Worm (Caenorhabditis elegans) whole organism, midembryonic: ENCODE data around the gene osm-3.
A peak's percentile ranks its signal among the peaks of the same experiment; 100 is the strongest.

Source experiments
- T22C8.4 ChIP-seq: fragments of 200-800 bp; sonication (Bioruptor generic); IDR thresholded peaks from 2 replicates; pipeline ENCODE4 v1.3.6; 2022; ENCODE audit warnings: missing genetic modification characterization, missing compliant biosample characterization
- cog-1 ChIP-seq: sonication (generic microtip); optimal IDR thresholded peaks from 2 replicates; lab custom pipeline; 2016; ENCODE audit warnings: missing genetic modification characterization, missing compliant biosample characterization
- flt-1 ChIP-seq: fragments of 200-800 bp; sonication (Bioruptor generic); IDR thresholded peaks from 2 replicates; pipeline ENCODE4 v1.3.6; 2022; ENCODE audit warnings: missing genetic modification characterization, missing compliant biosample characterization
- klf-2 ChIP-seq: fragments of 200-800 bp; sonication (Bioruptor generic); conservative IDR thresholded peaks from 2 replicates; pipeline ENCODE4 v1.3.6; 2022; ENCODE audit warnings: missing genetic modification reagents, missing genetic modification characterization, missing compliant biosample characterization
- med-1 ChIP-seq: sonication (generic microtip); optimal IDR thresholded peaks from 2 replicates; lab custom pipeline; 2017; ENCODE audit warnings: missing genetic modification characterization, mild to moderate bottlenecking, missing compliant biosample characterization, antibody characterized with exemption, missing genetic modification reagents; ENCODE audit not compliant: insufficient read depth
- ref-1 ChIP-seq: fragments of 200-800 bp; sonication (Bioruptor generic); conservative IDR thresholded peaks from 2 replicates; pipeline ENCODE4 v1.3.6; 2022; ENCODE audit warnings: missing genetic modification reagents, missing genetic modification characterization, missing compliant biosample characterization
- tab-1 ChIP-seq: fragments of 200-800 bp; sonication (Bioruptor generic); IDR thresholded peaks from 2 replicates; pipeline ENCODE4 v1.3.6; 2022; ENCODE audit warnings: missing genetic modification characterization, missing compliant biosample characterization
- ztf-23 ChIP-seq: fragments of 200-800 bp; sonication (Bioruptor generic); IDR thresholded peaks from 2 replicates; pipeline ENCODE4 v1.3.6; 2022; ENCODE audit warnings: missing genetic modification reagents, missing genetic modification characterization, missing compliant biosample characterization
- ztf-29 ChIP-seq: fragments of 200-800 bp; sonication (Bioruptor generic); IDR thresholded peaks from 2 replicates; pipeline ENCODE4 v1.3.6; 2022; ENCODE audit warnings: missing genetic modification reagents, missing genetic modification characterization, missing compliant biosample characterization

osm-3 gene

DNA sequence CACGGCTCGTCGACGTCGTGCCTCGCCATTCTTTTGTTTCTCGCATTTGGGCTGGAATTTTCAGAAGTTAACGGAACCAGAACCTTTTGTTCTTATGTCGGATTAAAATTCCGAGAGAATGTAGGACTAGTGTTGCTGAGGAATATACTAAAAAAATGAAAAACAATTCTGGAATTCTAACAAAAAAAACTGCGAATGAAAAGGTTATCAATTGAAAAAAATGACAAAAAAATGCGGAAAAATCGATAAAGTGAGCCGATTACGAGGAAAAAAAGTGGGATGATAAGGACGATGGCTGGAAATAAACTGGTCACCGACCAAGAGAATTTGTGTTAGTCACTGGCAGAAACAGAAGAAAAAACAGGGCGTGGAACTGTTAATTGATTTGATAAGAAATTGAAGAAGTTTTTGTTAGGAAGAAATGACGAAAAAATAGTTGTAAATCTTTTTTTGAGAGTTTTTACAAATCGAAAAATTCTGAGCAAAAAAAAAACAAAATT is 18.5 kb upstream of the osm-3 start, which contains the start of gene bris-1:
bris-1 (minus strand) TSS at position 51 of the 500 bp plus-strand sequence.
- TF ChIP-seq tab-1 (GFP tag; lab: Robert Waterston, UW) = no peak
- TF ChIP-seq ztf-23 (GFP tag; lab: Robert Waterston, UW) = no peak
- TF ChIP-seq flt-1 (GFP tag; lab: Robert Waterston, UW) = no peak
- no peak for TF ChIP-seq ref-1 (GFP tag; lab: Robert Waterston, UW)
- TF ChIP-seq T22C8.4 = no peak
- TF ChIP-seq klf-2 (GFP tag; lab: Robert Waterston, UW) = no peak
- no peak for TF ChIP-seq cog-1 (tag; lab: Kevin White, UChicago)
- no peak for TF ChIP-seq med-1 (GFP tag; lab: Kevin White, UChicago)
- no peak for TF ChIP-seq ztf-29 (GFP tag; lab: Robert Waterston, UW)

DNA sequence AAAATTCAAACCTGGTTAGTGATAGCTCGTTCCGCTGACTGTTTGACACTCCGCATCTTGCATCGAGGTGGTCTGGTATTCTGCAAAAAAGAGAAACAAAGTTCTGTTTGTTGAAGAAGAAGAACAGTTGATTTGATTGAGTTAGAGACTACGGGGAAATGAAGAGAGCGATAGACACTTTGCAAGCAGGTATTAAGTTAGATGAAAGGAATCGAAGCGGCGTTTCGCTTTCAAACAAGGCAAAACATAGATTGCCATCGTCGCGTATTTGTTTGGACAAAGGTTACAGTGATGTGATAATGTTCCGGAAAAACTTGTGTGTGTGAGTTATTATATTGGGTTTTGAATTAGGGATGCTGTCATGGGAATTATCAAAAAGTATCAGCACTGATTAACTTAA is 16.4 kb upstream of the osm-3 start:
- no peak for TF ChIP-seq flt-1 (GFP tag; lab: Robert Waterston, UW)
- no peak for TF ChIP-seq T22C8.4
- no peak for TF ChIP-seq tab-1 (GFP tag; lab: Robert Waterston, UW)

DNA sequence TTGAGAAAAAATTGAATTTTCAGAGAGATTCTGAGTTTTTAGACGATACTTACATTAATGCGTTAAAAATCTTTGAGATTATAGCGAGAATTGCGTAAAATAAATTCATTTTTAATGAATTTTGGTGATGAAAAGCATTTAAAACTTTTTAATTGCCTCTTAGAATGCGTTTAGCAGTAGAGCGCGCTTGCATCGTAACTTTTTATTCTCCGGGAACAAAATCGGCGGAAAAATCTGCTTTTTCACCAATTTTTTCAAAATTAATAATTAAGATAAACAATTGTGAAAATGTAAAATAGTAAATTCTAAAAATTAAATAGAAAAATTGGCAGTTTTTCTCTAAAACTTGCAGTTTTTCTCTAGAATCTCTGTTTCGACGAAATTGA is 14.4 kb upstream of the osm-3 start:
- TF ChIP-seq klf-2 (GFP tag; lab: Robert Waterston, UW) = no peak
- TF ChIP-seq T22C8.4 = no peak
- TF ChIP-seq flt-1 (GFP tag; lab: Robert Waterston, UW) = no peak
- no peak for TF ChIP-seq ztf-29 (GFP tag; lab: Robert Waterston, UW)

DNA sequence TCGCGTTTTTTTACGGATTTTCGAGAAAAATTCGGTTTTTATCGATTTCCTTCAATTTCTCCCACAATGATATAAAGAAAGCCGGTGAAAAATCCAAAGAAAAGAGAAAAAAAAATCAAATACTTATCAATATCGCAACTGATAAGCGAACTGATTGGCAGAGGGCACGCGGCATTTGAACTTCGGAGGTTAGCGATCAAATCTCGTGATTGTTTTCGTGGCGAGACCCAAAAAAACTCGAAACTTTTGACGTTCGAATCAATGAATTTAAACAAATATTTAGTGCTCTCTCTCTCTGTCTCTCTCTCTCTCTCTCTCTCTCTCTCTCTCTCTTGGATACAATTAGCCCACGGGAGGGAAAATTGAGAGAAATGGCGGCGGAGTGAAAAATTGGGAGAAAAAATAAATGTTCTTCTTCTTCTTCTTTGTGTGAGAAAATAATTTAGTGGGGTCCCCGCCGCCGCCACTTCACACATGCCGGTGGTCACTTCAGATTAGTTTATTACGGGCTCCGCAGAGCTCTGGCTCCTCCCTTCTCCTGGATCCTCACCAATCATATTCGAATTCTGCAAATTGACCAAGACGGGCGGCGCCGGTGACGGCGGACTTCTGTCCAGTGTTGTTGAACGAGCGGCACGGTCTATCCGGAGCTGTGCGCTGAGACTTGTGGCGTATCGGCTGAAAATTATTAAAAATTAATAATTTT is 13.9 kb upstream of the osm-3 start:
- TF ChIP-seq cog-1 (tag; lab: Kevin White, UChicago) (no peak), klf-2 (GFP tag; lab: Robert Waterston, UW) (no peak), flt-1 (GFP tag; lab: Robert Waterston, UW) (no peak), ztf-29 (GFP tag; lab: Robert Waterston, UW) (no peak), T22C8.4 (no peak), tab-1 (GFP tag; lab: Robert Waterston, UW) (no peak), ref-1 (GFP tag; lab: Robert Waterston, UW) (no peak), ztf-23 (GFP tag; lab: Robert Waterston, UW) (no peak), med-1 (GFP tag; lab: Kevin White, UChicago) (no peak)

DNA sequence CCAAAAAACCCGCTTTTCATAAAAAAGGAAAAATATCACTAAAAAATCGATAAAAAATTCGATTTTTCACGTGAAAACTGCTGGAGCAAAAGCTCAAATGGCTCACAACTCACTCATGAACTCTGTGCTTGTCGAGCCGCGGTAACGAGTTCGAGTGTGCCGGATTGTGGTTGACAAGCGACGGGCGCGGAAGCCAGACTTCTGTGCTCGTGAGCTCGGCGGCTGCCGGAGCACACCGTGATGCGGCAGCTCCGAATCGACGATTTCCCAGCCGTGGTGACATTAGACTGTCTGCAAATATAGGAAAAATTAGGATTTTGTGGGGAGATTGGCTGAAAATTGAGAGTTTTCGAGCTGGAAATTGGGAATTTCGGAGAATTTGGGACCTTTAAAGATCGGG is 12.0 kb upstream of the osm-3 start:
- 0 out of 2 replicates have a peak, but pooled peaks have one; percentile 32 for TF ChIP-seq tab-1 (GFP tag; lab: Robert Waterston, UW)
- no peak for TF ChIP-seq ztf-29 (GFP tag; lab: Robert Waterston, UW)

DNA sequence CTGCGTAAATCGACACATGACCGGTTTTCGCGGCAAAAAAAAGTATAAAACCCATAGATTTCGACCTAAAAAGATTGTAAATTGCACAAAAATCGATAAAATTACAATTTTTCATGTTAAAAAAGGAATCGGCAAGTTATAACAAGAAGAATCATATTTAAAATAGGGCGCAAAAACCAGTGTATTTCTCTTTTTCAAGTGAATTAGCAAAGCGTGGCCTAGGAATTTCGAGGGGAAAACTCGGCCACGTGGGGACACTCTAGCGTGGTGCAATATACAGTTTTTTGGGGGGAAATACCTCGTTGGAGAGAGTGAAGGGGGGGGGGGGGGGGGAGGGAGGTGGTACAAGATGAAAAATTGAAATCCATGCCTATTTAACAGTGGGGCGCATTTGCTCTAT is 6.7 kb upstream of the osm-3 start:
- TF ChIP-seq klf-2 (GFP tag; lab: Robert Waterston, UW) (no peak), T22C8.4 (no peak), ztf-23 (GFP tag; lab: Robert Waterston, UW) (0 out of 2 replicates have a peak, but pooled peaks have one; percentile 7), cog-1 (tag; lab: Kevin White, UChicago) (no peak), ztf-29 (GFP tag; lab: Robert Waterston, UW) (no peak), med-1 (GFP tag; lab: Kevin White, UChicago) (no peak), tab-1 (GFP tag; lab: Robert Waterston, UW) (no peak)

DNA sequence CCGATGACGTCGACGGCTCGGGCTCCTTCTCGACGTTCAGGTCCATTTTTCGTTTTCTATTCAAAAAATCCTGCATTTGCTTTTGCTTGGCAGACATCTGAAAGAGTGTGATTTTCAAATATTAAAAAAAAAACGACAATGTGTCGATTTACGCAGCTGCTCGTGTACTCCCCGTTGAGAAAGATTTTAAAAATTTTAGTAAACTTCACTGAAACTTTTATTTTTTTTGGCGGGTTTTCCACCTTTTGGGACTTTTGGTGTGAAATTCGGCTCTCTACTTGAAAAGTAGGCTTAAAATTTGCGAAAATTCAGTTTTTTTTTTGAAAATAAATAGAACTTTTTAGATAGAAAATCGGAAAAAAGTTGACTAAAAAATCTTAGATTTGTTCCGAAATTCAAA is 6.2 kb upstream of the osm-3 start, which contains the start of gene M02B7.7:
M02B7.7 (minus strand) TSS at position 101 of the 400 bp plus-strand sequence.
- no peak for TF ChIP-seq tab-1 (GFP tag; lab: Robert Waterston, UW)
- TF ChIP-seq ztf-29 (GFP tag; lab: Robert Waterston, UW) = no peak
- no peak for TF ChIP-seq ztf-23 (GFP tag; lab: Robert Waterston, UW)
- TF ChIP-seq klf-2 (GFP tag; lab: Robert Waterston, UW) = no peak

DNA sequence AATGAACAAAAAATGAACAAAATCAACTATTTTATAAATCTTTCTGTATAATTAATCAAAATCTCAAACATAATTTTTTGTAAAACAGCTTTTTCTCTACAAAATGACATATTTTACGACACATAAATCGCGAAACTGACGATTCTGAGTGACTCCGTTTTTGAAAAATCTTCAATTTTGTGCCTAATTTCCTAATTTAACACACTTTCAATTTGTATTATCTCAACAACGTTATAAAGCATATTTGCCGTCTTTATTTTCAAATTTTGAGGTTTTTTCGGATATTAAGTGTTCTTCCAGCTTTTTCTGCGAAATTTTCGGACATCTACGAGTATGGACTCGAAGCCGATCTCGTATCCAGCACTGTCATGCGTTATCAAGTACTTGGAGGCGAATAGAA is 4.4 kb upstream of the osm-3 start, which contains the start of gene fbxc-47:
fbxc-47 (plus strand) TSS at position 301 of the 400 bp plus-strand sequence.
- TF ChIP-seq ref-1 (GFP tag; lab: Robert Waterston, UW) = no peak
- no peak for TF ChIP-seq tab-1 (GFP tag; lab: Robert Waterston, UW)
- no peak for TF ChIP-seq klf-2 (GFP tag; lab: Robert Waterston, UW)
- no peak for TF ChIP-seq ztf-29 (GFP tag; lab: Robert Waterston, UW)
- no peak for TF ChIP-seq med-1 (GFP tag; lab: Kevin White, UChicago)
- no peak for TF ChIP-seq T22C8.4
- TF ChIP-seq ztf-23 (GFP tag; lab: Robert Waterston, UW) = no peak
- no peak for TF ChIP-seq flt-1 (GFP tag; lab: Robert Waterston, UW)

DNA sequence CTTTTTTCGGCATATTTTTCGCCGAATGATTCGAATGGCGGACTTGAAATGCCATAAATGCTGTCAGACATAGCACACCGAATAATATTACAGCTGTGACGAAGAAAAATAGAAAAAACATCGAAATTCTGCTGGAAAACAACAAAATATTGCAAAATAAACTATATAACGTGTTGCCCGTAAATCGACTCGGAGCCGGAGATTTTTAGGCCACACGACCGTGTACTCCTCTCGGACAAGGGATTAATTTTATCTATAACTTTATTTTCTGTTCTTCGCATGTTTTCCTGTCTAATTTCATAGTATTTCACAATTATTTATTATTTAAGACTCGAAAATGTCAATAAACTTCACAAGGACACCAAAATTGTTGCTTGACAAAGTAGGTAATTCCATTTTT is 2.4 kb upstream of the osm-3 start, which contains the start of the genes algn-14 and M02B7.2:
algn-14 (minus strand) TSS at position 175 of the 400 bp plus-strand sequence.
M02B7.2 (plus strand) TSS at position 330 of the 400 bp plus-strand sequence.
- no peak for TF ChIP-seq ref-1 (GFP tag; lab: Robert Waterston, UW)
- no peak for TF ChIP-seq ztf-29 (GFP tag; lab: Robert Waterston, UW)
- 0 out of 2 replicates have a peak, but pooled peaks have one; percentile 15 for TF ChIP-seq flt-1 (GFP tag; lab: Robert Waterston, UW)
- no peak for TF ChIP-seq klf-2 (GFP tag; lab: Robert Waterston, UW)
- TF ChIP-seq med-1 (GFP tag; lab: Kevin White, UChicago) = no peak
- TF ChIP-seq ztf-23 (GFP tag; lab: Robert Waterston, UW) = peak; percentile 74
- 0 out of 2 replicates have a peak, but pooled peaks have one; percentile 10 for TF ChIP-seq T22C8.4
- TF ChIP-seq tab-1 (GFP tag; lab: Robert Waterston, UW) = no peak
- no peak for TF ChIP-seq cog-1 (tag; lab: Kevin White, UChicago)
